Fruit fly (Drosophila melanogaster) whole organism, embryonic: ENCODE results near the gene CG31178.

Experiments used
- CG10462 ChIP-seq: fragments of 200-800 bp; sonication (Bioruptor generic); optimal IDR thresholded peaks from 2 replicates; lab custom pipeline; 2016; ENCODE audit warnings: missing biosample characterization, missing genetic modification characterization
- CG10959 ChIP-seq: fragments of 200-800 bp; sonication (Bioruptor generic); IDR thresholded peaks from 2 replicates; pipeline ENCODE4 v1.3.6; 2022; ENCODE audit warnings: missing biosample characterization, missing genetic modification characterization
- CG11085 ChIP-seq: fragments of 200-800 bp; sonication (Bioruptor generic); IDR thresholded peaks from 2 replicates; pipeline ENCODE4 v1.3.6; 2022; ENCODE audit warnings: missing biosample characterization, missing genetic modification characterization
- CG12391 ChIP-seq: fragments of 200-800 bp; sonication (Bioruptor generic); optimal IDR thresholded peaks from 3 replicates; lab custom pipeline; 2018; ENCODE audit warnings: missing biosample characterization, mild to moderate bottlenecking, missing genetic modification characterization, moderate library complexity
- CG13624 ChIP-seq: fragments of 200-800 bp; sonication (Bioruptor generic); optimal IDR thresholded peaks from 2 replicates; lab custom pipeline; 2016; ENCODE audit warnings: missing biosample characterization, missing genetic modification characterization
- CG13775 ChIP-seq: fragments of 200-800 bp; sonication (Bioruptor generic); optimal IDR thresholded peaks from 3 replicates; lab custom pipeline; 2017; ENCODE audit warnings: missing biosample characterization, mild to moderate bottlenecking, missing genetic modification characterization
- CG17829 ChIP-seq: fragments of 200-800 bp; optimal IDR thresholded peaks from 2 replicates; lab custom pipeline; 2019; ENCODE audit warnings: missing biosample characterization, mild to moderate bottlenecking, missing genetic modification characterization, moderate library complexity
- CG2120 ChIP-seq: fragments of 200-800 bp; sonication (Bioruptor generic); optimal IDR thresholded peaks from 3 replicates; lab custom pipeline; 2016; ENCODE audit warnings: missing biosample characterization, missing genetic modification characterization
- CG34422 ChIP-seq: fragments of 200-800 bp; sonication (Bioruptor generic); IDR thresholded peaks from 3 replicates; pipeline ENCODE4 v1.3.6; 2022; ENCODE audit warnings: missing biosample characterization, missing genetic modification characterization
- CG4617 ChIP-seq: fragments of 200-800 bp; sonication (Bioruptor generic); optimal IDR thresholded peaks from 3 replicates; lab custom pipeline; 2016; ENCODE audit warnings: missing biosample characterization, missing genetic modification characterization, borderline replicate concordance
- CG4707 ChIP-seq: fragments of 200-800 bp; sonication (Bioruptor generic); optimal IDR thresholded peaks from 2 replicates; lab custom pipeline; 2018; ENCODE audit warnings: missing biosample characterization, mild to moderate bottlenecking, missing genetic modification characterization, moderate library complexity
- CG5953 ChIP-seq: fragments of 200-800 bp; sonication (Bioruptor generic); IDR thresholded peaks from 2 replicates; pipeline ENCODE4 v1.3.6; 2022; ENCODE audit warnings: missing biosample characterization, missing genetic modification characterization
- CG6254 ChIP-seq: fragments of 200-800 bp; sonication (Bioruptor generic); optimal IDR thresholded peaks from 3 replicates; lab custom pipeline; 2017; ENCODE audit warnings: mild to moderate bottlenecking, missing biosample characterization, missing genetic modification reagents, missing genetic modification characterization
- CG6272 ChIP-seq: fragments of 200-800 bp; sonication (Bioruptor generic); IDR thresholded peaks from 2 replicates; pipeline ENCODE4 v1.3.6; 2022; ENCODE audit warnings: missing biosample characterization, missing genetic modification characterization
- CG6791 ChIP-seq: fragments of 200-800 bp; sonication (Bioruptor generic); IDR thresholded peaks from 3 replicates; pipeline ENCODE4 v1.3.6; 2022; ENCODE audit warnings: missing biosample characterization, missing genetic modification characterization; ENCODE audit not compliant: partially characterized antibody
- CG7963 ChIP-seq: fragments of 200-800 bp; sonication (Bioruptor generic); IDR thresholded peaks from 3 replicates; pipeline ENCODE4 v1.3.6; 2022; ENCODE audit warnings: missing biosample characterization, missing genetic modification characterization; ENCODE audit not compliant: partially characterized antibody
- Dref ChIP-seq: fragments of 200-800 bp; sonication (Bioruptor generic); IDR thresholded peaks from 2 replicates; pipeline ENCODE4 v1.3.6; 2022; ENCODE audit warnings: missing biosample characterization, missing genetic modification characterization
- HLHmδ ChIP-seq: fragments of 200-800 bp; sonication (Bioruptor generic); optimal IDR thresholded peaks from 2 replicates; lab custom pipeline; 2018; ENCODE audit warnings: missing biosample characterization, mild to moderate bottlenecking, missing genetic modification characterization, moderate library complexity
- Hr51 ChIP-seq, 2 experiments: fragments of 200-800 bp; sonication (Bioruptor generic); optimal IDR thresholded peaks; 2 replicates in 1 of 2; 3 replicates in 1 of 2; lab custom pipeline; 2016 to 2018; ENCODE audit warnings: missing biosample characterization in 2 of 2, missing genetic modification characterization in 2 of 2, mild to moderate bottlenecking in 1 of 2, moderate library complexity in 1 of 2
- TFAM ChIP-seq: fragments of 200-800 bp; sonication (Bioruptor generic); optimal IDR thresholded peaks from 2 replicates; lab custom pipeline; 2017; ENCODE audit warnings: missing biosample characterization, missing genetic modification characterization, inconsistent platforms
- Vsx1 ChIP-seq: fragments of 200-800 bp; sonication (Bioruptor generic); optimal IDR thresholded peaks from 2 replicates; lab custom pipeline; 2017; ENCODE audit warnings: missing biosample characterization, mild to moderate bottlenecking, missing genetic modification characterization, missing genetic modification reagents
- YL-1 ChIP-seq: fragments of 200-800 bp; sonication (Bioruptor generic); optimal IDR thresholded peaks from 3 replicates; lab custom pipeline; 2017; ENCODE audit warnings: missing biosample characterization, mild to moderate bottlenecking, missing genetic modification characterization
- bbx ChIP-seq: fragments of 200-800 bp; sonication (Bioruptor generic); IDR thresholded peaks from 2 replicates; pipeline ENCODE4 v1.3.6; 2022; ENCODE audit warnings: missing biosample characterization, missing genetic modification characterization; ENCODE audit not compliant: partially characterized antibody
- caup ChIP-seq: fragments of 200-800 bp; sonication (Bioruptor generic); optimal IDR thresholded peaks from 3 replicates; lab custom pipeline; 2017; ENCODE audit warnings: missing biosample characterization, mild to moderate bottlenecking, missing genetic modification characterization, moderate library complexity; ENCODE audit not compliant: severe bottlenecking
- crol ChIP-seq: fragments of 200-800 bp; sonication (Bioruptor generic); IDR thresholded peaks from 2 replicates; pipeline ENCODE4 v1.3.6; 2022; ENCODE audit warnings: missing biosample characterization, missing genetic modification characterization
- crp ChIP-seq, 2 experiments: fragments of 200-800 bp; sonication (Bioruptor generic); optimal IDR thresholded peaks; 2 replicates in 1 of 2; 3 replicates in 1 of 2; lab custom pipeline; 2017; ENCODE audit warnings: missing biosample characterization in 2 of 2, missing genetic modification characterization in 2 of 2, mild to moderate bottlenecking in 1 of 2, moderate library complexity in 1 of 2
- dimm ChIP-seq: fragments of 200-800 bp; sonication (Bioruptor generic); IDR thresholded peaks from 2 replicates; pipeline ENCODE4 v1.3.6; 2022; ENCODE audit warnings: missing biosample characterization, missing genetic modification characterization
- dpn ChIP-seq, 2 experiments: fragments of 200-800 bp; sonication (Bioruptor generic); optimal IDR thresholded peaks; 3 replicates each; lab custom pipeline; 2016; ENCODE audit warnings: missing biosample characterization in 2 of 2, missing genetic modification characterization in 2 of 2
- fd96Cb ChIP-seq: fragments of 200-800 bp; sonication (Bioruptor generic); optimal IDR thresholded peaks from 2 replicates; lab custom pipeline; 2018; ENCODE audit warnings: missing biosample characterization, mild to moderate bottlenecking, missing genetic modification characterization, moderate library complexity
- fu2 ChIP-seq: fragments of 200-800 bp; sonication (Bioruptor generic); optimal IDR thresholded peaks from 2 replicates; lab custom pipeline; 2016; ENCODE audit warnings: missing biosample characterization, missing genetic modification characterization
- jigr1 ChIP-seq: fragments of 200-800 bp; sonication (Bioruptor generic); IDR thresholded peaks from 3 replicates; pipeline ENCODE4 v1.3.6; 2022; ENCODE audit warnings: missing biosample characterization, missing genetic modification characterization
- kay ChIP-seq: fragments of 200-800 bp; sonication (Bioruptor generic); optimal IDR thresholded peaks from 2 replicates; lab custom pipeline; 2016; ENCODE audit warnings: missing biosample characterization, missing genetic modification characterization
- lab ChIP-seq: fragments of 200-800 bp; sonication (Bioruptor generic); optimal IDR thresholded peaks from 3 replicates; lab custom pipeline; 2017; ENCODE audit warnings: missing biosample characterization, missing genetic modification characterization, mild to moderate bottlenecking, moderate library complexity, missing genetic modification reagents
- pho ChIP-seq: fragments of 200-800 bp; sonication (Bioruptor generic); optimal IDR thresholded peaks from 2 replicates; lab custom pipeline; 2016; ENCODE audit warnings: missing biosample characterization, missing genetic modification characterization
- psq ChIP-seq: fragments of 200-800 bp; sonication (Bioruptor generic); optimal IDR thresholded peaks from 2 replicates; lab custom pipeline; 2017; ENCODE audit warnings: missing biosample characterization, missing genetic modification characterization
- tup ChIP-seq: fragments of 200-800 bp; sonication (Bioruptor generic); optimal IDR thresholded peaks from 2 replicates; lab custom pipeline; 2016; ENCODE audit warnings: missing biosample characterization, mild to moderate bottlenecking, missing genetic modification characterization, moderate library complexity
- unpg ChIP-seq: fragments of 200-800 bp; sonication (Bioruptor generic); optimal IDR thresholded peaks from 3 replicates; lab custom pipeline; 2018; ENCODE audit warnings: missing biosample characterization, mild to moderate bottlenecking, missing genetic modification characterization, moderate library complexity
- wek ChIP-seq: fragments of 200-800 bp; sonication (Bioruptor generic); optimal IDR thresholded peaks from 3 replicates; lab custom pipeline; 2018; ENCODE audit warnings: missing biosample characterization, mild to moderate bottlenecking, missing genetic modification characterization, moderate library complexity

The CG31178 gene

DNA sequence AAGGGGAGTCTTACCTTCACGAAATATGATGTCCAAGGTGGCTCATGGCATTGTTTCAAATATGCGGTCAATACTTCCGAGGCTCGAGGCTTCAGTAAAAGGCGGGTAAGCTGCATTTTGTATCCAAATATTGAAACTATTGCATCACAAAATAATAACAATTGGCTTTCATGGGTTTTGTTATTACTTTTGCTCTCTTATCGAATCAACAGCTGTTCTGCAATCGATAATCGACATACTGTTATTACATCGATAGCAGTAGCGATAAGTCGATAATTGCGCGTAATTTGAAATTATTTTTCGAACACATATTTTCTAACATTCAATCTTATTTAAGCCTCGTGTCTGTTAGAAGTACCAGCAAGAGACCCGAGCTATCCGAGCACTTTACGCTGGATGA lies 4.9 kb downstream of the CG31178 start, which contains the start of gene CG34148 (continued):
- TF ChIP-seq wek, result no peak
- TF ChIP-seq CG10462 (GFP tag; lab: Kevin White, UChicago), result no peak
- TF ChIP-seq, all 482 proteins: peak for 42

DNA sequence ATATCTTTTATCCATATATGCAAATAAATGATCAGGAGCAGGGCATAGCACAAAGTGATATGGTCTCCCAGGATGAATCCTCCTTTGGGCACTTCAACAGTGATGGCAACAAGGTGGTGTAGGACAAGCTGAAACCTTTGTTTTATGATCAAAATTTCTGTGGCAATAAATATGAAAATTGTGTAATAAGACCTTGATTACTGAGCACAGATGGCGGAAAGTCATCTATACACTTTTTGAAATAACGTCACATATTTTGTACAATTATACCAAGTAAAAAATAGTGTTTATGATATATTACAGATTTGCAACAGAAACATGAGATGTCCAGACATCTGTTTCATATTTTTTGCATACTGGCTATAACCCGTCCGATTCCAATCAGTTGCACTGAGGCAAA lies 7.0 kb downstream of the CG31178 start, which contains the start of gene CG31465:
Gene CG31465, plus strand, starts transcription at position 301 of the 400 bp plus-strand sequence.
- TF ChIP-seq bbx (GFP tag; lab: Robert Waterston, UW) (no peak), lab (GFP tag; lab: Kevin White, UChicago) (no peak), Vsx1 (GFP tag; lab: Kevin White, UChicago) (no peak), kay (GFP tag; lab: Kevin White, UChicago) (no peak), CG4707 (GFP tag; lab: Kevin White, UChicago) (no peak), fu2 (GFP tag; lab: Kevin White, UChicago) (no peak), CG7963 (GFP tag; lab: Robert Waterston, UW) (no peak), CG34422 (GFP tag; lab: Robert Waterston, UW) (no peak), YL-1 (GFP tag; lab: Kevin White, UChicago) (no peak), CG10959 (GFP tag; lab: Robert Waterston, UW) (no peak), pho (GFP tag; lab: Kevin White, UChicago) (no peak), CG6272 (no peak), jigr1 (no peak), CG6791 (no peak)
- TF ChIP-seq, all 482 proteins: peak for 0

DNA sequence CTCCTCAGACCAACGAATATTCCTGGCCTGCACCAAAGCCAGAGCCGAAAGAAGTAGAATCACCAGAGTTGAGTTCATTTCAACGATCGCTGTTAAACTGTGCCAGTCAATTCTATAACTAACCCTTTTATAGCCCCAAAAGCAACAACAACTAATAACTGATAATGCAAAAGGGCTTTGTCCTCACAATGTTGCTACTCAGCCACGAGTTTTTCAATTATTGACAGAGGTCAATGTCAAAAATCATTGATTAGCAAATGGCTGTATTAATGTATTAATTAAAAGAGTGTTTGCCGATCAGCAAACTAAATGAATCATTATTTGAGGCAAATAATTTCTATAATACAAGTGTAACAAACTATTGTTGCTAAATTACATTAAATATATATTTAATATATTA lies 10.8 kb downstream of the CG31178 start, which contains the start of gene fit:
Gene fit, minus strand, starts transcription at position 101 of the 400 bp plus-strand sequence.
- TF ChIP-seq dimm (GFP tag; lab: Robert Waterston, UW), result no peak
- TF ChIP-seq CG13624 (GFP tag; lab: Kevin White, UChicago), result no peak
- TF ChIP-seq CG17829 (tag; lab: Kevin White, UChicago), result no peak

DNA sequence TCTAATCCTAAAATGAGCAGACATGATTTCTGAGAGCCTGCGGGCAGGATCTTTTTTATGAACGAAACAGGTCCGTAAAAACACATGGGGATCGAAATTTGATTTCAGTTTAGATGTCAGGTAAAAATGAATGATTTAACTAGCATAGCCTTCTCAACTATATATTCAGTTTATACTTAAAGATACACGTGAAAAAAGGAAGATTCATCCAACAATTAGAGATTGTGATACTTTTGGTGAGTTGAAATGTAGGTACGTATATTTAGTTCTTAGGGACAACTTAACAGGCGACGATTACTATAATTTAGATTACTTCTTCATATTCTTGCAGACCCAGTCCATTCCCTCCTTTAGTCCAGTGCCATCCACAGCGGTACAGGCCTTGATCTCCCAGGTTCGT lies 11.9 kb downstream of the CG31178 start, which contains the start of gene CG17819:
Gene CG17819, minus strand, starts transcription at position 101 of the 400 bp plus-strand sequence.
- TF ChIP-seq CG6254 (no peak), CG11085 (GFP tag; lab: Robert Waterston, UW) (no peak), dpn (GFP tag; optimal IDR thresholded peaks at IDR 0.05; lab: Kevin White, UChicago) (no peak), Hr51 (GFP tag; optimal IDR thresholded peaks at IDR 0.05; lab: Kevin White, UChicago) (no peak), Dref (GFP tag; lab: Robert Waterston, UW) (no peak), CG13775 (GFP tag; lab: Kevin White, UChicago) (no peak), crol (GFP tag; lab: Robert Waterston, UW) (no peak), unpg (GFP tag; lab: Kevin White, UChicago) (no peak), HLHmδ (GFP tag; lab: Kevin White, UChicago) (no peak), CG12391 (no peak), psq (GFP tag; lab: Kevin White, UChicago) (no peak), TFAM (GFP tag; lab: Kevin White, UChicago) (no peak), pho (GFP tag; lab: Kevin White, UChicago) (no peak), CG5953 (GFP tag; lab: Robert Waterston, UW) (no peak), crp (GFP tag; optimal IDR thresholded peaks at IDR 0.05; lab: Kevin White, UChicago) (no peak), CG2120 (no peak), caup (GFP tag; lab: Kevin White, UChicago) (no peak), fd96Cb (tag; lab: Kevin White, UChicago) (no peak), tup (GFP tag; lab: Kevin White, UChicago) (no peak), CG4617 (GFP tag; lab: Kevin White, UChicago) (no peak)
